Fruit fly (Drosophila melanogaster): ENCODE measurements around the gene CG15282.
"Not testable (repeated sequence)": the region's sequence is repeated elsewhere in the genome, so short reads cannot be mapped to it uniquely, and the experiment has no call there.

DNA sequence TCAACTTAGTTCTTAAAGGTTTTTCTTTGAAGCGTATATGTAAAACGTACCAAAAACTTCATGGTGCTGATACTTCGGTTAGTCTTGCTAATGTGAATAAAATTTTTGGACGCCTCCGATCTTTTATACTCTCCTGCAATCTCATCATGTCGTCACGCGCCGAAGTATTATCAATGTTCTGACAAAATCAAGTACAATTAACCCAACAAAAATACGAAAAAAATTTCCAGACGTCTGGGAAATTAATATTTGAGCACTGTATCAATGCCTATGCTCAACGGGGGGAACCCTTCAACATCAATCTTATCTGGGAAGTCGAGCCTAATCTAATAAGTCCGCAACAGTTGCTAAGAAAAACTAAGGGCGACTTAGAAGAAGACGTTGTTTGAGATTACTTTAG, 29.5 kb downstream of the CG15282 start, which contains the start of gene CG42586:
- TF ChIP-seq CG11617 (GFP tag; optimal IDR thresholded peaks at IDR 0.05); kay (GFP tag; ENCODE audit: borderline replicate concordance); pad (GFP tag; optimal IDR thresholded peaks at IDR 0.05); Crg-1 (GFP tag; optimal IDR thresholded peaks at IDR 0.05); Clk (GFP tag; optimal IDR thresholded peaks at IDR 0.05); CG33017 (tag; optimal IDR thresholded peaks at IDR 0.05); cic (GFP tag; optimal IDR thresholded peaks at IDR 0.05): not testable (repeated sequence)
